Fruit fly (Drosophila melanogaster): Measurements from ENCODE around the gene CG17738.

The CG17738 gene

dm6 chr3R:12285589-12285988, 14.9 kb downstream of the CG17738 start:
- TF ChIP-seq pan (optimal IDR thresholded peaks at IDR 0.05) = no peak
- no peak for TF ChIP-seq usp (GFP tag; optimal IDR thresholded peaks at IDR 0.05)
- TF ChIP-seq EcR (GFP tag; optimal IDR thresholded peaks at IDR 0.05) = no peak

dm6 chr3R:12288580-12289299, 18.1 kb downstream of the CG17738 start:
- no peak for TF ChIP-seq CG8478 (optimal IDR thresholded peaks at IDR 0.05)
- TF ChIP-seq Dll (optimal IDR thresholded peaks at IDR 0.05) = no peak
- TF ChIP-seq pan (optimal IDR thresholded peaks at IDR 0.05) = no peak
- no peak for TF ChIP-seq EcR (GFP tag; optimal IDR thresholded peaks at IDR 0.05)
- no peak for TF ChIP-seq usp (GFP tag; optimal IDR thresholded peaks at IDR 0.05)
- TF ChIP-seq psq (optimal IDR thresholded peaks at IDR 0.05) = no peak

- TF ChIP-seq CG8478 (optimal IDR thresholded peaks at IDR 0.05) (no peak), EcR (GFP tag; optimal IDR thresholded peaks at IDR 0.05) (no peak), psq (optimal IDR thresholded peaks at IDR 0.05) (no peak), pan (optimal IDR thresholded peaks at IDR 0.05) (no peak), usp (GFP tag; optimal IDR thresholded peaks at IDR 0.05) (no peak), Dll (optimal IDR thresholded peaks at IDR 0.05) (no peak)
Observed at dm6 chr3R:12290466-12291237, 20.0 kb downstream of the CG17738 start.

dm6 chr3R:12291872-12292271, 21.2 kb downstream of the CG17738 start:
- TF ChIP-seq CG8478 (optimal IDR thresholded peaks at IDR 0.05) (no peak), Dll (optimal IDR thresholded peaks at IDR 0.05) (no peak), usp (GFP tag; optimal IDR thresholded peaks at IDR 0.05) (no peak), EcR (GFP tag; optimal IDR thresholded peaks at IDR 0.05) (no peak), psq (optimal IDR thresholded peaks at IDR 0.05) (no peak), pan (optimal IDR thresholded peaks at IDR 0.05) (no peak)

dm6 chr3R:12297261-12297660, 26.6 kb downstream of the CG17738 start:
- no peak for TF ChIP-seq psq (optimal IDR thresholded peaks at IDR 0.05)
- no peak for TF ChIP-seq pan (optimal IDR thresholded peaks at IDR 0.05)
- TF ChIP-seq Dll (optimal IDR thresholded peaks at IDR 0.05) = no peak
- no peak for TF ChIP-seq usp (GFP tag; optimal IDR thresholded peaks at IDR 0.05)
- TF ChIP-seq CG8478 (optimal IDR thresholded peaks at IDR 0.05) = no peak
- no peak for TF ChIP-seq EcR (GFP tag; optimal IDR thresholded peaks at IDR 0.05)

- no peak for TF ChIP-seq CG8478 (optimal IDR thresholded peaks at IDR 0.05)
Observed at dm6 chr3R:12301528-12301927, 30.8 kb downstream of the CG17738 start.

dm6 chr3R:12302915-12303314, 32.2 kb downstream of the CG17738 start:
- TF ChIP-seq CG8478 (optimal IDR thresholded peaks at IDR 0.05) (no peak), pan (optimal IDR thresholded peaks at IDR 0.05) (no peak), usp (GFP tag; optimal IDR thresholded peaks at IDR 0.05) (no peak), EcR (GFP tag; optimal IDR thresholded peaks at IDR 0.05) (no peak), psq (optimal IDR thresholded peaks at IDR 0.05) (no peak), Dll (optimal IDR thresholded peaks at IDR 0.05) (no peak)

- TF ChIP-seq CG8478 (optimal IDR thresholded peaks at IDR 0.05) = no peak
- no peak for TF ChIP-seq EcR (GFP tag; optimal IDR thresholded peaks at IDR 0.05)
- TF ChIP-seq psq (optimal IDR thresholded peaks at IDR 0.05) = no peak
- no peak for TF ChIP-seq usp (GFP tag; optimal IDR thresholded peaks at IDR 0.05)
- no peak for TF ChIP-seq Dll (optimal IDR thresholded peaks at IDR 0.05)
- TF ChIP-seq pan (optimal IDR thresholded peaks at IDR 0.05) = no peak
Observed at dm6 chr3R:12307569-12307968, 36.9 kb downstream of the CG17738 start.

dm6 chr3R:12311053-12311452, 40.4 kb downstream of the CG17738 start, which contains the start of gene CG4066:
Gene CG4066 (plus strand): TSS chr3R:12311353.
- TF ChIP-seq pan (optimal IDR thresholded peaks at IDR 0.05) = no peak
- TF ChIP-seq usp (GFP tag; optimal IDR thresholded peaks at IDR 0.05) = no peak
- no peak for TF ChIP-seq CG8478 (optimal IDR thresholded peaks at IDR 0.05)
- no peak for TF ChIP-seq psq (optimal IDR thresholded peaks at IDR 0.05)
- TF ChIP-seq EcR (GFP tag; optimal IDR thresholded peaks at IDR 0.05) = no peak
- no peak for TF ChIP-seq Dll (optimal IDR thresholded peaks at IDR 0.05)

dm6 chr3R:12314236-12314635, 43.5 kb downstream of the CG17738 start:
- TF ChIP-seq psq (optimal IDR thresholded peaks at IDR 0.05) (no peak), CG8478 (optimal IDR thresholded peaks at IDR 0.05) (no peak), Dll (optimal IDR thresholded peaks at IDR 0.05) (no peak), usp (GFP tag; optimal IDR thresholded peaks at IDR 0.05) (no peak), EcR (GFP tag; optimal IDR thresholded peaks at IDR 0.05) (no peak), pan (optimal IDR thresholded peaks at IDR 0.05) (no peak)

dm6 chr3R:12315455-12315854, 44.8 kb downstream of the CG17738 start:
- TF ChIP-seq pan (optimal IDR thresholded peaks at IDR 0.05) (no peak), usp (GFP tag; optimal IDR thresholded peaks at IDR 0.05) (no peak), EcR (GFP tag; optimal IDR thresholded peaks at IDR 0.05) (no peak), psq (optimal IDR thresholded peaks at IDR 0.05) (no peak), CG8478 (optimal IDR thresholded peaks at IDR 0.05) (no peak), Dll (optimal IDR thresholded peaks at IDR 0.05) (no peak)

- TF ChIP-seq psq (optimal IDR thresholded peaks at IDR 0.05) (no peak), Dll (optimal IDR thresholded peaks at IDR 0.05) (no peak), EcR (GFP tag; optimal IDR thresholded peaks at IDR 0.05) (no peak), pan (optimal IDR thresholded peaks at IDR 0.05) (no peak), CG8478 (optimal IDR thresholded peaks at IDR 0.05) (no peak), usp (GFP tag; optimal IDR thresholded peaks at IDR 0.05) (no peak)
Observed at dm6 chr3R:12316420-12316819, 45.7 kb downstream of the CG17738 start.

Measured in whole organism.